Worm (Caenorhabditis elegans) whole organism, young adult: ENCODE measurements around the gene T01H10.11.

Source experiments
- B0035.1 ChIP-seq: sonication (generic microtip); optimal IDR thresholded peaks from 2 replicates; lab custom pipeline; 2016; ENCODE audit warnings: missing genetic modification characterization, mild to moderate bottlenecking, missing compliant biosample characterization, missing genotype, missing genetic modification reagents
- B0336.3 ChIP-seq: fragments of 200-800 bp; sonication (Bioruptor generic); IDR thresholded peaks from 2 replicates; pipeline ENCODE4 v1.3.6; 2022; ENCODE audit warnings: missing genetic modification characterization, missing compliant biosample characterization
- C06A6.2 ChIP-seq: fragments of 200-800 bp; sonication (Bioruptor generic); conservative IDR thresholded peaks from 2 replicates; pipeline ENCODE4 v1.3.6; 2022; ENCODE audit warnings: missing genetic modification characterization, missing compliant biosample characterization
- F49E8.2 ChIP-seq: sonication (generic microtip); optimal IDR thresholded peaks from 3 replicates; lab custom pipeline; 2017; ENCODE audit warnings: missing genetic modification characterization, mild to moderate bottlenecking, missing compliant biosample characterization, antibody characterized with exemption, moderate library complexity; ENCODE audit not compliant: insufficient read depth
- F55B11.4 ChIP-seq: sonication (generic microtip); optimal IDR thresholded peaks from 2 replicates; lab custom pipeline; 2016; ENCODE audit warnings: missing compliant biosample characterization, missing genetic modification characterization, borderline replicate concordance; ENCODE audit not compliant: insufficient read depth
- K12H6.12 ChIP-seq: fragments of 200-800 bp; sonication (Bioruptor generic); optimal IDR thresholded peaks from 2 replicates; lab custom pipeline; 2018; ENCODE audit warnings: mild to moderate bottlenecking, missing genetic modification characterization, missing compliant biosample characterization
- T07F8.4 ChIP-seq: sonication (generic microtip); optimal IDR thresholded peaks from 2 replicates; lab custom pipeline; 2016; ENCODE audit warnings: mild to moderate bottlenecking, missing genetic modification characterization, moderate library complexity, missing compliant biosample characterization
- Y53F4B.3 ChIP-seq: fragments of 200-800 bp; sonication (Bioruptor generic); IDR thresholded peaks from 2 replicates; pipeline ENCODE4 v1.3.6; 2022; ENCODE audit warnings: missing genetic modification reagents, missing genetic modification characterization, missing compliant biosample characterization
- Y56A3A.18 ChIP-seq: fragments of 200-800 bp; sonication (Bioruptor generic); IDR thresholded peaks from 2 replicates; pipeline ENCODE4 v1.3.6; 2022; ENCODE audit warnings: missing genetic modification reagents, missing genetic modification characterization, missing compliant biosample characterization
- Y95B8A.8 ChIP-seq: fragments of 200-800 bp; sonication (Bioruptor generic); IDR thresholded peaks from 2 replicates; pipeline ENCODE4 v1.3.6; 2022; ENCODE audit warnings: missing genetic modification reagents, missing genetic modification characterization, missing compliant biosample characterization
- akir-1 ChIP-seq: fragments of 200-800 bp; sonication (Bioruptor generic); optimal IDR thresholded peaks from 2 replicates; lab custom pipeline; 2018; ENCODE audit warnings: mild to moderate bottlenecking, missing genetic modification characterization, moderate library complexity, missing compliant biosample characterization
- aptf-3 ChIP-seq: fragments of 200-800 bp; sonication (Bioruptor generic); IDR thresholded peaks from 2 replicates; pipeline ENCODE4 v1.3.6; 2022; ENCODE audit warnings: missing genetic modification characterization, missing compliant biosample characterization
- atf-7 ChIP-seq: sonication (generic microtip); optimal IDR thresholded peaks from 2 replicates; lab custom pipeline; 2017; ENCODE audit warnings: mild to moderate bottlenecking, missing genetic modification characterization, missing compliant biosample characterization
- attf-3 ChIP-seq: fragments of 200-800 bp; sonication (Bioruptor generic); conservative IDR thresholded peaks from 2 replicates; pipeline ENCODE4 v1.3.6; 2022; ENCODE audit warnings: missing genetic modification reagents, missing genetic modification characterization, missing compliant biosample characterization
- attf-5 ChIP-seq: fragments of 200-800 bp; sonication (Bioruptor generic); optimal IDR thresholded peaks from 2 replicates; lab custom pipeline; 2018; ENCODE audit warnings: mild to moderate bottlenecking, missing genetic modification characterization, missing compliant biosample characterization
- attf-6 ChIP-seq: fragments of 200-800 bp; sonication (Bioruptor generic); IDR thresholded peaks from 2 replicates; pipeline ENCODE4 v1.3.6; 2022; ENCODE audit warnings: missing genetic modification reagents, missing genetic modification characterization, missing compliant biosample characterization
- cebp-1 ChIP-seq, 2 experiments: fragments of 200-800 bp in 1 of 2; sonication (Bioruptor generic) in 1 of 2; sonication (generic microtip) in 1 of 2; IDR thresholded peaks in 1 of 2; optimal IDR thresholded peaks in 1 of 2; 2 replicates each; pipeline versions ENCODE4 v1.3.6 to Lab custom; 2017 to 2022; ENCODE audit warnings: missing compliant biosample characterization in 2 of 2, missing genetic modification characterization in 2 of 2, mild to moderate bottlenecking in 1 of 2, missing genetic modification reagents in 1 of 2, moderate library complexity in 1 of 2
- ceh-27 ChIP-seq: fragments of 200-800 bp; sonication (Bioruptor generic); optimal IDR thresholded peaks from 2 replicates; lab custom pipeline; 2018; ENCODE audit warnings: mild to moderate bottlenecking, missing genetic modification characterization, moderate library complexity, missing compliant biosample characterization
- ceh-58 ChIP-seq: fragments of 200-800 bp; sonication (Bioruptor generic); IDR thresholded peaks from 2 replicates; pipeline ENCODE4 v1.3.6; 2022; ENCODE audit warnings: missing genetic modification characterization, missing compliant biosample characterization
- ceh-79 ChIP-seq: sonication (generic microtip); optimal IDR thresholded peaks from 2 replicates; lab custom pipeline; 2017; ENCODE audit warnings: mild to moderate bottlenecking, missing genetic modification characterization, missing compliant biosample characterization
- ets-4 ChIP-seq: fragments of 200-800 bp; sonication (Bioruptor generic); optimal IDR thresholded peaks from 2 replicates; lab custom pipeline; 2018; ENCODE audit warnings: mild to moderate bottlenecking, missing genetic modification characterization, missing compliant biosample characterization
- gei-17 ChIP-seq: fragments of 200-800 bp; sonication (Bioruptor generic); optimal IDR thresholded peaks from 2 replicates; lab custom pipeline; 2018; ENCODE audit warnings: mild to moderate bottlenecking, missing genetic modification characterization, missing compliant biosample characterization
- hsf-1 ChIP-seq: fragments of 200-800 bp; sonication (Bioruptor generic); IDR thresholded peaks from 2 replicates; pipeline ENCODE4 v1.3.6; 2022; ENCODE audit warnings: missing genetic modification reagents, missing genetic modification characterization, missing compliant biosample characterization
- let-607 ChIP-seq, 2 experiments: fragments of 200-800 bp in 1 of 2; sonication (Bioruptor generic) in 1 of 2; sonication (generic microtip) in 1 of 2; optimal IDR thresholded peaks; 2 replicates each; lab custom pipeline; 2016 to 2018; ENCODE audit warnings: mild to moderate bottlenecking in 2 of 2, missing compliant biosample characterization in 2 of 2, missing genetic modification characterization in 2 of 2, moderate library complexity in 2 of 2, missing genotype in 1 of 2
- lsy-27 ChIP-seq: sonication (generic microtip); optimal IDR thresholded peaks from 2 replicates; lab custom pipeline; 2017; ENCODE audit warnings: missing genetic modification characterization, mild to moderate bottlenecking, missing compliant biosample characterization, antibody characterized with exemption, missing genotype, borderline replicate concordance; ENCODE audit not compliant: insufficient read depth
- madf-10 ChIP-seq: sonication (generic microtip); optimal IDR thresholded peaks from 2 replicates; lab custom pipeline; 2016; ENCODE audit warnings: mild to moderate bottlenecking, missing genetic modification characterization, missing compliant biosample characterization
- madf-3 ChIP-seq: fragments of 200-800 bp; sonication (Bioruptor generic); IDR thresholded peaks from 2 replicates; pipeline ENCODE4 v1.3.6; 2022; ENCODE audit warnings: missing genetic modification reagents, missing genetic modification characterization, missing compliant biosample characterization
- nfyb-1 ChIP-seq: fragments of 200-800 bp; sonication (Bioruptor generic); IDR thresholded peaks from 2 replicates; pipeline ENCODE4 v1.3.6; 2022; ENCODE audit warnings: missing genetic modification reagents, missing genetic modification characterization, missing compliant biosample characterization
- nhr-120 ChIP-seq: fragments of 200-800 bp; sonication (Bioruptor generic); IDR thresholded peaks from 2 replicates; pipeline ENCODE4 v1.3.6; 2022; ENCODE audit warnings: missing genetic modification characterization, missing compliant biosample characterization
- rec-8 ChIP-seq, 2 experiments: sonication (generic microtip); optimal IDR thresholded peaks; 2 replicates each; lab custom pipeline; 2016; ENCODE audit warnings: mild to moderate bottlenecking in 2 of 2, missing genetic modification characterization in 2 of 2, missing genetic modification reagents in 2 of 2, missing genotype in 2 of 2, missing biosample characterization in 1 of 2, missing compliant biosample characterization in 1 of 2, moderate library complexity in 1 of 2
- sea-2 ChIP-seq: fragments of 200-800 bp; sonication (Bioruptor generic); IDR thresholded peaks from 2 replicates; pipeline ENCODE4 v1.3.6; 2022; ENCODE audit warnings: missing genetic modification characterization, missing compliant biosample characterization
- snpc-1.1 ChIP-seq: sonication (generic microtip); optimal IDR thresholded peaks from 2 replicates; lab custom pipeline; 2017; ENCODE audit warnings: missing genetic modification characterization, mild to moderate bottlenecking, missing compliant biosample characterization, antibody characterized with exemption, moderate library complexity, missing genotype, missing genetic modification reagents; ENCODE audit not compliant: insufficient read depth
- snpc-4 ChIP-seq, 5 experiments: fragments of 150-350 bp in 1 of 5; sonication (generic microtip) in 4 of 5; optimal IDR thresholded peaks; 2 replicates each; lab custom pipeline; 2014 to 2018; ENCODE audit warnings: missing genetic modification characterization in 5 of 5, missing biosample characterization in 3 of 5, antibody characterized with exemption in 2 of 5, mild to moderate bottlenecking in 2 of 5, missing compliant biosample characterization in 2 of 5, missing genotype in 2 of 5, moderate library complexity in 2 of 5, missing genetic modification reagents in 1 of 5
- tbx-9 ChIP-seq: sonication (generic microtip); optimal IDR thresholded peaks from 2 replicates; lab custom pipeline; 2016; ENCODE audit warnings: borderline replicate concordance, missing genetic modification characterization, inconsistent platforms, missing compliant biosample characterization
- tlf-1 ChIP-seq: fragments of 200-800 bp; sonication (Bioruptor generic); optimal IDR thresholded peaks from 2 replicates; lab custom pipeline; 2018; ENCODE audit warnings: mild to moderate bottlenecking, missing genetic modification characterization, missing compliant biosample characterization
- unc-62 ChIP-seq: fragments of 150-350 bp; optimal IDR thresholded peaks from 2 replicates; lab custom pipeline; 2014; ENCODE audit warnings: missing biosample characterization, missing genetic modification reagents, missing genetic modification characterization
- xnd-1 ChIP-seq: sonication (generic microtip); optimal IDR thresholded peaks from 2 replicates; lab custom pipeline; 2016; ENCODE audit warnings: missing genotype, missing genetic modification reagents, missing genetic modification characterization, missing compliant biosample characterization
- zfh-2 ChIP-seq: fragments of 200-800 bp; sonication (Bioruptor generic); conservative IDR thresholded peaks from 2 replicates; pipeline ENCODE4 v1.3.6; 2022; ENCODE audit warnings: missing genetic modification reagents, missing genetic modification characterization, missing compliant biosample characterization
- ztf-18 ChIP-seq: sonication (generic microtip); optimal IDR thresholded peaks from 2 replicates; lab custom pipeline; 2016; ENCODE audit warnings: missing genotype, mild to moderate bottlenecking, missing genetic modification characterization, missing compliant biosample characterization
- ztf-25 ChIP-seq: fragments of 200-800 bp; sonication (Bioruptor generic); IDR thresholded peaks from 2 replicates; pipeline ENCODE4 v1.3.6; 2022; ENCODE audit warnings: missing genetic modification reagents, missing genetic modification characterization, missing compliant biosample characterization
- ztf-26 ChIP-seq: sonication (generic microtip); optimal IDR thresholded peaks from 2 replicates; lab custom pipeline; 2017; ENCODE audit warnings: missing genetic modification characterization, missing compliant biosample characterization
- ztf-28 ChIP-seq: fragments of 200-800 bp; sonication (Bioruptor generic); IDR thresholded peaks from 2 replicates; pipeline ENCODE4 v1.3.6; 2022; ENCODE audit warnings: missing genetic modification reagents, missing genetic modification characterization, missing compliant biosample characterization
- ztf-3 ChIP-seq: fragments of 200-800 bp; sonication (Bioruptor generic); optimal IDR thresholded peaks from 2 replicates; lab custom pipeline; 2018; ENCODE audit warnings: mild to moderate bottlenecking, missing genetic modification characterization, missing compliant biosample characterization

The T01H10.11 gene

ce11 chrX:12123152-12123551, at the start of gene T01H10.11:
T01H10.11 (plus strand) TSS chrX:12123452.
- no peak for TF ChIP-seq F49E8.2 (tag; lab: Kevin White, UChicago)
- no peak for TF ChIP-seq rec-8 (tag; optimal IDR thresholded peaks at IDR 0.05; lab: Kevin White, UChicago)
- TF ChIP-seq C06A6.2, result no peak
- TF ChIP-seq ztf-28, result no peak
- TF ChIP-seq aptf-3 (GFP tag; lab: Robert Waterston, UW), result no peak
- TF ChIP-seq attf-3, result no peak
- TF ChIP-seq let-607 (tag; optimal IDR thresholded peaks at IDR 0.05; lab: Kevin White, UChicago), result no peak
- TF ChIP-seq xnd-1 (tag; lab: Kevin White, UChicago), result no peak
- TF ChIP-seq Y95B8A.8 (GFP tag; lab: Robert Waterston, UW), result no peak
- no peak for TF ChIP-seq atf-7 (tag; lab: Kevin White, UChicago)
- no peak for TF ChIP-seq madf-10 (tag; lab: Kevin White, UChicago)
- TF ChIP-seq nfyb-1 (GFP tag; lab: Robert Waterston, UW), result no peak
- no peak for TF ChIP-seq hsf-1
- no peak for TF ChIP-seq tlf-1 (GFP tag; lab: Kevin White, UChicago)
- no peak for TF ChIP-seq ceh-27 (GFP tag; lab: Kevin White, UChicago)

- TF ChIP-seq Y53F4B.3 (no peak), Y56A3A.18 (no peak), snpc-1.1 (no peak), attf-6 (no peak), B0336.3 (GFP tag; lab: Robert Waterston, UW) (no peak)
Observed at ce11 chrX:12073764-12074163, 49.5 kb upstream of the T01H10.11 start, which contains the start of gene tmem-145. tmem-145 (minus strand) TSS chrX:12073864.

- TF ChIP-seq akir-1 (no peak), cebp-1 (GFP tag; IDR thresholded peaks at IDR 0.05; lab: Robert Waterston, UW) (no peak), cebp-1 (tag; optimal IDR thresholded peaks at IDR 0.05; lab: Kevin White, UChicago) (no peak), snpc-4 (GFP tag; optimal IDR thresholded peaks at IDR 0.05; lab: Kevin White, UChicago) (no peak), snpc-4 (tag; optimal IDR thresholded peaks at IDR 0.05; lab: Kevin White, UChicago) (no peak), ztf-3 (GFP tag; lab: Kevin White, UChicago) (no peak), ztf-25 (GFP tag; lab: Robert Waterston, UW) (no peak), madf-3 (GFP tag; lab: Robert Waterston, UW) (no peak), nfyb-1 (GFP tag; lab: Robert Waterston, UW) (no peak), tbx-9 (no peak), ztf-26 (tag; lab: Kevin White, UChicago) (no peak), ceh-58 (GFP tag; lab: Robert Waterston, UW) (no peak), ceh-79 (no peak), xnd-1 (tag; lab: Kevin White, UChicago) (no peak), let-607 (tag; optimal IDR thresholded peaks at IDR 0.05; lab: Kevin White, UChicago) (no peak)
Observed at ce11 chrX:12080581-12081162, 42.6 kb upstream of the T01H10.11 start.

- TF ChIP-seq ztf-18 (no peak), F55B11.4 (tag; lab: Kevin White, UChicago) (no peak), sea-2 (GFP tag; lab: Robert Waterston, UW) (no peak), K12H6.12 (tag; lab: Kevin White, UChicago) (no peak), lsy-27 (tag; lab: Kevin White, UChicago) (no peak), B0035.1 (tag; lab: Kevin White, UChicago) (no peak), B0336.3 (GFP tag; lab: Robert Waterston, UW) (no peak), ets-4 (GFP tag; lab: Kevin White, UChicago) (no peak), attf-5 (no peak), T07F8.4 (no peak), unc-62 (GFP tag; lab: Kevin White, UChicago) (no peak), gei-17 (GFP tag; lab: Kevin White, UChicago) (no peak), nhr-120 (GFP tag; lab: Robert Waterston, UW) (no peak), zfh-2 (GFP tag; lab: Robert Waterston, UW) (no peak)
Observed at ce11 chrX:12081250-12081649, 42.0 kb upstream of the T01H10.11 start.
